Fruit fly (Drosophila melanogaster): Measurements from ENCODE around the gene Cox11.
A peak's percentile ranks its signal among the peaks of the same experiment; 100 is the strongest.

Gene Cox11

DNA sequence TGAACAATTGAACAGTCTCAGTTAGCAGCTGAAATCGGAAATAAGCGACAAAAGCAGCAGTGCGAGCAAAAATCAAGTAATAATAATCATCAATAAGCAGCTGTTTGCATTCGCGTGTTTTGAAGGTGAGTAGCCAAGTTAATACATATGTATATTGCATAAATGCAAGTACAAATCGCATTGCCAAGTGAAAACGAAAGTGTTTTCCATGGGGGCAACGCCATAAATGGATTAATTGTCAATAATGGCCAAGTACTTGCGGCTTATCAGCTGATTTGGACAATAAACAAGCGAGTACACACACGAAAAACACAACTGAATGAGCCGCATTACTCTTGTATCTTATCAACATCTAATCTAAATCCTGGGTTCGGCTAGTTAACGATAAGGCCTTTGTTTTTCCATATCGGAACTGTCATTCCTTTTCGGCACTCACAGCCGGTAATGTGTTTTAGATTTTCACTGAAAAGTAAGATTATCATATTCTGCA, 20.6 kb downstream of the Cox11 start:
- TF ChIP-seq CG17359 (tag; optimal IDR thresholded peaks at IDR 0.05): peak; percentile 29
- TF ChIP-seq CG31441 (GFP tag; IDR thresholded peaks at IDR 0.05): no peak
- TF ChIP-seq grn (GFP tag; optimal IDR thresholded peaks at IDR 0.05): peak; percentile 93
- peak; percentile 12 for TF ChIP-seq CG1233 (GFP tag; optimal IDR thresholded peaks at IDR 0.05)
- TF ChIP-seq ara (GFP tag; IDR thresholded peaks at IDR 0.05): peak; percentile 49; the same call in 1 of the 2 replicates
- TF ChIP-seq Nf-YB (GFP tag; optimal IDR thresholded peaks at IDR 0.05): no peak
- peak; percentile 3 for TF ChIP-seq Fer3 (tag; optimal IDR thresholded peaks at IDR 0.05)
- TF ChIP-seq MESR4 (GFP tag; optimal IDR thresholded peaks at IDR 0.05): no peak
- TF ChIP-seq lov (optimal IDR thresholded peaks at IDR 0.05): no peak
- peak; percentile 23; the same call in 1 of the 3 replicates for TF ChIP-seq lov (GFP tag; IDR thresholded peaks at IDR 0.05)
- TF ChIP-seq Jarid2 (GFP tag; optimal IDR thresholded peaks at IDR 0.05): peak; percentile 6
- TF ChIP-seq CG18011 (GFP tag; optimal IDR thresholded peaks at IDR 0.05): no peak
- peak; percentile 16 for TF ChIP-seq CG12071 (GFP tag; optimal IDR thresholded peaks at IDR 0.05)
- TF ChIP-seq sug (tag; optimal IDR thresholded peaks at IDR 0.05): peak; percentile 89
- TF ChIP-seq CG17912 (GFP tag; optimal IDR thresholded peaks at IDR 0.05): peak; percentile 10
- peak; percentile 48 for TF ChIP-seq sd (tag; optimal IDR thresholded peaks at IDR 0.05)
- no peak for TF ChIP-seq Spps (tag; optimal IDR thresholded peaks at IDR 0.05)
- TF ChIP-seq bbx (GFP tag; IDR thresholded peaks at IDR 0.05; ENCODE audit: partially characterized antibody): no peak
- TF ChIP-seq Dll (GFP tag; IDR thresholded peaks at IDR 0.05; ENCODE audit: partially characterized antibody): 0 out of 4 replicates have a peak, but pooled peaks have one; percentile 37
- no peak for TF ChIP-seq Usf (GFP tag; optimal IDR thresholded peaks at IDR 0.05)
- peak; percentile 51 for TF ChIP-seq CG10543 (GFP tag; optimal IDR thresholded peaks at IDR 0.05)
- TF ChIP-seq ash1 (GFP tag; optimal IDR thresholded peaks at IDR 0.05): no peak
- TF ChIP-seq CG4854 (GFP tag; optimal IDR thresholded peaks at IDR 0.05): no peak
- no peak for TF ChIP-seq emc (GFP tag; optimal IDR thresholded peaks at IDR 0.05)
- no peak for TF ChIP-seq CG13775 (GFP tag; optimal IDR thresholded peaks at IDR 0.05)
- TF ChIP-seq CG2199 (GFP tag; IDR thresholded peaks at IDR 0.05): no peak
- no peak for TF ChIP-seq CG2116 (GFP tag; optimal IDR thresholded peaks at IDR 0.05)
- no peak for TF ChIP-seq gro (GFP tag; optimal IDR thresholded peaks at IDR 0.05)
- TF ChIP-seq lab (GFP tag; optimal IDR thresholded peaks at IDR 0.05): peak; percentile 47
- peak; percentile 9 for TF ChIP-seq CG4328 (GFP tag; optimal IDR thresholded peaks at IDR 0.05)
- no peak for TF ChIP-seq lola (GFP tag; optimal IDR thresholded peaks at IDR 0.05)
- TF ChIP-seq dm (GFP tag; optimal IDR thresholded peaks at IDR 0.05): no peak
- no peak for TF ChIP-seq crol (GFP tag; IDR thresholded peaks at IDR 0.05)
- TF ChIP-seq CG3281 (GFP tag; optimal IDR thresholded peaks at IDR 0.05): peak; percentile 13
- TF ChIP-seq nerfin-1 (tag; optimal IDR thresholded peaks at IDR 0.05): peak; percentile 33
- TF ChIP-seq CG13287 (GFP tag; IDR thresholded peaks at IDR 0.05; ENCODE audit: partially characterized antibody): no peak
- no peak for TF ChIP-seq Ets97D (GFP tag; optimal IDR thresholded peaks at IDR 0.05)
- no peak for TF ChIP-seq vfl (GFP tag; optimal IDR thresholded peaks at IDR 0.05)
- TF ChIP-seq mirr (GFP tag; optimal IDR thresholded peaks at IDR 0.05): peak; percentile 65
- no peak for TF ChIP-seq H15 (GFP tag; IDR thresholded peaks at IDR 0.05)
- TF ChIP-seq nmo (GFP tag; optimal IDR thresholded peaks at IDR 0.05): no peak
- peak in 1 of 2 experiments; percentile 20 for TF ChIP-seq crp (GFP tag; optimal IDR thresholded peaks at IDR 0.05)
- TF ChIP-seq Asciz (GFP tag; optimal IDR thresholded peaks at IDR 0.05): peak; percentile 61
- no peak for TF ChIP-seq Aef1 (GFP tag; IDR thresholded peaks at IDR 0.05)
- TF ChIP-seq CG2875 (GFP tag; optimal IDR thresholded peaks at IDR 0.05): peak; percentile 13
- TF ChIP-seq salm (tag; optimal IDR thresholded peaks at IDR 0.05): peak; percentile 30
- TF ChIP-seq CG16813 (GFP tag; IDR thresholded peaks at IDR 0.05; ENCODE audit: partially characterized antibody): no peak; the same call in 2 of the 3 replicates
- TF ChIP-seq gsb (GFP tag; IDR thresholded peaks at IDR 0.05): no peak
- 0 out of 3 replicates have a peak, but pooled peaks have one; percentile 2 for TF ChIP-seq mld (GFP tag; IDR thresholded peaks at IDR 0.05; ENCODE audit: partially characterized antibody)

Data from whole organism, embryonic.